Worm (Caenorhabditis elegans) whole organism, late embryonic: ENCODE measurements around the gene F46F5.11.

Source experiments
- ama-1 ChIP-seq: fragments of 150-350 bp; optimal IDR thresholded peaks from 2 replicates; lab custom pipeline; 2014
- ceh-34 ChIP-seq: sonication (generic microtip); optimal IDR thresholded peaks from 2 replicates; lab custom pipeline; 2016; ENCODE audit warnings: mild to moderate bottlenecking, missing genetic modification characterization, missing compliant biosample characterization
- ceh-45 ChIP-seq: fragments of 200-800 bp; sonication (Bioruptor generic); IDR thresholded peaks from 2 replicates; pipeline ENCODE4 v1.3.6; 2022; ENCODE audit warnings: missing genetic modification reagents, missing genetic modification characterization, missing compliant biosample characterization
- fkh-6 ChIP-seq: sonication (generic microtip); optimal IDR thresholded peaks from 2 replicates; lab custom pipeline; 2016; ENCODE audit warnings: missing genetic modification characterization, missing compliant biosample characterization
- gmeb-2 ChIP-seq: sonication (generic microtip); optimal IDR thresholded peaks from 2 replicates; lab custom pipeline; 2016; ENCODE audit warnings: missing genetic modification characterization, inconsistent platforms, missing compliant biosample characterization
- hlh-13 ChIP-seq: fragments of 200-800 bp; sonication (Bioruptor generic); optimal IDR thresholded peaks from 2 replicates; lab custom pipeline; 2018; ENCODE audit warnings: mild to moderate bottlenecking, missing genetic modification characterization, missing compliant biosample characterization
- hlh-30 ChIP-seq: sonication (generic microtip); optimal IDR thresholded peaks from 2 replicates; lab custom pipeline; 2017; ENCODE audit warnings: antibody characterized with exemption, missing genetic modification characterization, missing compliant biosample characterization; ENCODE audit not compliant: insufficient read depth
- mec-3 ChIP-seq: sonication (generic microtip); optimal IDR thresholded peaks from 2 replicates; lab custom pipeline; 2016; ENCODE audit warnings: borderline replicate concordance, missing genetic modification characterization, missing compliant biosample characterization
- pha-4 ChIP-seq: fragments of 150-350 bp; optimal IDR thresholded peaks from 2 replicates; lab custom pipeline; 2018; ENCODE audit warnings: missing biosample characterization, missing genetic modification reagents, missing genetic modification characterization
- tbx-2 ChIP-seq: sonication (generic microtip); optimal IDR thresholded peaks from 2 replicates; lab custom pipeline; 2016; ENCODE audit warnings: missing genetic modification characterization, missing compliant biosample characterization

DNA sequence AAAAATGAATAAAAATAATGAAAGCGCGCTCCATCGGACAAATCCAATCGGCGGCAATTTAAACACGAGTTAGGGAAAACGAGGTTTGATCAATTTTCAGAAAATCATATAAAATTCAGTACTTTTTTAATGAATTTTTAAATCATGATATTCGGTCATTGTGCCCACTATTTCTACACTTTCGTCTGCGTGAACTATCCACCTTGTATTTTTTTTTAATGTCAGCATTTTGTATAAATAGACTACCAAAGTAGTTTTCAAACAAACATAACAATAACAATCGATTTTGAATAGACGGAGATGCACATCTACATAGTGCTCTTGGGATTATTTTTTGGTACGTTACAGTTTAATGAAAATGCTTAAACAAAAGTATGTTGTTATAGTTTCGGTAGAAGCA, 20.4 kb upstream of the F46F5.11 start, which contains the start of gene F46F5.15:
- TF ChIP-seq hlh-13, result no peak
- TF ChIP-seq tbx-2 (tag; lab: Kevin White, UChicago), result no peak
- TF ChIP-seq gmeb-2 (tag; lab: Kevin White, UChicago), result no peak
- TF ChIP-seq fkh-6 (tag; lab: Kevin White, UChicago), result no peak
- TF ChIP-seq hlh-30 (tag; lab: Kevin White, UChicago), result no peak
- no peak for TF ChIP-seq ama-1 (lab: Kevin White, UChicago)
- TF ChIP-seq mec-3 (tag; lab: Kevin White, UChicago), result no peak
- no peak for TF ChIP-seq ceh-45 (GFP tag; lab: Robert Waterston, UW)
- no peak for TF ChIP-seq pha-4
- no peak for TF ChIP-seq ceh-34 (tag; lab: Kevin White, UChicago)
